Worm (Caenorhabditis elegans) whole organism, late embryonic: Measurements from ENCODE around the gene ZK688.12.

Source experiments
- hlh-30 ChIP-seq: sonication (generic microtip); optimal IDR thresholded peaks from 2 replicates; lab custom pipeline; 2017; ENCODE audit warnings: antibody characterized with exemption, missing genetic modification characterization, missing compliant biosample characterization; ENCODE audit not compliant: insufficient read depth
- odd-2 ChIP-seq: sonication (generic microtip); optimal IDR thresholded peaks from 2 replicates; lab custom pipeline; 2017; ENCODE audit warnings: antibody characterized with exemption, mild to moderate bottlenecking, missing genetic modification characterization, missing compliant biosample characterization

- no peak for TF ChIP-seq hlh-30 (tag; lab: Kevin White, UChicago)
- no peak for TF ChIP-seq odd-2 (tag; lab: Kevin White, UChicago)
Measured at ce11 chrIII:7917667-7918066, 4.3 kb upstream of the ZK688.12 start, which contains the start of gene gly-3.
